Worm (Caenorhabditis elegans) whole organism, L1 larva: ENCODE data around the gene C25F9.8.
A peak's percentile ranks its signal among the peaks of the same experiment; 100 is the strongest.

ENCODE experiments used
- C04F5.9 ChIP-seq: sonication (generic microtip); optimal IDR thresholded peaks from 2 replicates; lab custom pipeline; 2016; ENCODE audit warnings: missing genetic modification characterization, missing compliant biosample characterization
- C16A3.4 ChIP-seq: fragments of 150-350 bp; optimal IDR thresholded peaks from 2 replicates; lab custom pipeline; 2014; ENCODE audit warnings: missing biosample characterization, missing genetic modification characterization
- C34B4.2 ChIP-seq: sonication (generic microtip); optimal IDR thresholded peaks from 2 replicates; lab custom pipeline; 2017; ENCODE audit warnings: mild to moderate bottlenecking, missing genetic modification characterization, missing compliant biosample characterization
- F16B12.6 ChIP-seq: fragments of 150-350 bp; optimal IDR thresholded peaks from 2 replicates; lab custom pipeline; 2014; ENCODE audit warnings: missing biosample characterization, missing genetic modification characterization
- aha-1 ChIP-seq: fragments of 150-350 bp; optimal IDR thresholded peaks from 2 replicates; lab custom pipeline; 2014; ENCODE audit warnings: missing biosample characterization, missing genetic modification characterization
- blmp-1 ChIP-seq: fragments of 150-350 bp; optimal IDR thresholded peaks from 2 replicates; lab custom pipeline; 2014; ENCODE audit warnings: missing biosample characterization, missing genetic modification characterization
- ceh-82 ChIP-seq, 3 experiments: fragments of 150-350 bp in 1 of 3; sonication (generic microtip) in 2 of 3; optimal IDR thresholded peaks; 2 replicates each; lab custom pipeline; 2014 to 2017; ENCODE audit warnings: missing biosample characterization in 3 of 3, missing genetic modification characterization in 3 of 3
- ceh-88 ChIP-seq: fragments of 200-800 bp; sonication (Bioruptor generic); IDR thresholded peaks from 2 replicates; pipeline ENCODE4 v1.3.6; 2022; ENCODE audit warnings: missing genetic modification characterization, missing compliant biosample characterization
- ceh-90 ChIP-seq: sonication (generic microtip); optimal IDR thresholded peaks from 2 replicates; lab custom pipeline; 2016; ENCODE audit warnings: missing genetic modification characterization, missing compliant biosample characterization
- ces-1 ChIP-seq: fragments of 150-350 bp; optimal IDR thresholded peaks from 2 replicates; lab custom pipeline; 2014; ENCODE audit warnings: missing biosample characterization, missing genetic modification reagents, missing genetic modification characterization
- dsc-1 ChIP-seq: sonication (generic microtip); optimal IDR thresholded peaks from 2 replicates; lab custom pipeline; 2016; ENCODE audit warnings: mild to moderate bottlenecking, missing genetic modification characterization, missing compliant biosample characterization
- efl-1 ChIP-seq, 4 experiments: fragments of 150-350 bp; optimal IDR thresholded peaks in 3 of 4; peaks in 1 of 4; 1 replicate in 1 of 4; 2 replicates in 3 of 4; lab custom pipeline; 2014; ENCODE audit warnings: missing biosample characterization in 2 of 4, missing genetic modification characterization in 2 of 4, missing genetic modification reagents in 2 of 4
- efl-3 ChIP-seq: fragments of 200-800 bp; sonication (Bioruptor generic); optimal IDR thresholded peaks from 2 replicates; lab custom pipeline; 2018; ENCODE audit warnings: mild to moderate bottlenecking, missing genetic modification characterization, missing compliant biosample characterization
- egl-13 ChIP-seq: sonication (generic microtip); optimal IDR thresholded peaks from 2 replicates; lab custom pipeline; 2016; ENCODE audit warnings: missing genotype, missing genetic modification reagents, missing genetic modification characterization, missing compliant biosample characterization
- egl-27 ChIP-seq, 2 experiments: fragments of 150-350 bp in 1 of 2; sonication (generic microtip); optimal IDR thresholded peaks; 3 replicates each; lab custom pipeline; 2017 to 2018; ENCODE audit warnings: missing biosample characterization in 2 of 2, missing genetic modification characterization in 2 of 2, missing genetic modification reagents in 2 of 2
- elt-2 ChIP-seq: sonication (generic microtip); optimal IDR thresholded peaks from 2 replicates; lab custom pipeline; 2016; ENCODE audit warnings: missing genetic modification characterization, mild to moderate bottlenecking, inconsistent platforms, missing compliant biosample characterization, missing genetic modification reagents
- ets-5 ChIP-seq: fragments of 200-800 bp; sonication (Bioruptor generic); IDR thresholded peaks from 2 replicates; pipeline ENCODE4 v1.3.6; 2022; ENCODE audit warnings: missing genetic modification characterization, missing compliant biosample characterization
- fkh-10 ChIP-seq: sonication (generic microtip); optimal IDR thresholded peaks from 2 replicates; lab custom pipeline; 2017; ENCODE audit warnings: missing biosample characterization, missing genetic modification reagents, missing genetic modification characterization
- fkh-4 ChIP-seq: sonication (generic microtip); optimal IDR thresholded peaks from 2 replicates; lab custom pipeline; 2016; ENCODE audit warnings: missing compliant biosample characterization, missing genetic modification characterization, borderline replicate concordance
- fkh-8 ChIP-seq: sonication (generic microtip); optimal IDR thresholded peaks from 2 replicates; lab custom pipeline; 2016; ENCODE audit warnings: mild to moderate bottlenecking, missing genetic modification characterization, missing compliant biosample characterization
- hlh-17 ChIP-seq: fragments of 200-800 bp; sonication (Bioruptor generic); optimal IDR thresholded peaks from 2 replicates; lab custom pipeline; 2018; ENCODE audit warnings: missing genetic modification characterization, mild to moderate bottlenecking, missing compliant biosample characterization, moderate library complexity, borderline replicate concordance
- hlh-4 ChIP-seq: sonication (generic microtip); optimal IDR thresholded peaks from 2 replicates; lab custom pipeline; 2016; ENCODE audit warnings: mild to moderate bottlenecking, missing genetic modification characterization, missing compliant biosample characterization
- irx-1 ChIP-seq: sonication (generic microtip); optimal IDR thresholded peaks from 2 replicates; lab custom pipeline; 2016; ENCODE audit warnings: missing genetic modification characterization, missing compliant biosample characterization
- lin-14 ChIP-seq: fragments of 200-800 bp; sonication (Bioruptor generic); optimal IDR thresholded peaks from 2 replicates; lab custom pipeline; 2018; ENCODE audit warnings: mild to moderate bottlenecking, missing genetic modification characterization, moderate library complexity, missing compliant biosample characterization
- lin-15B ChIP-seq: fragments of 150-350 bp; sonication (generic microtip); optimal IDR thresholded peaks from 3 replicates; lab custom pipeline; 2014; ENCODE audit warnings: missing biosample characterization, missing genetic modification characterization
- lin-35 ChIP-seq, 2 experiments: fragments of 150-350 bp; optimal IDR thresholded peaks; 2 replicates each; lab custom pipeline; 2014; ENCODE audit warnings: missing biosample characterization in 2 of 2, missing genetic modification characterization in 2 of 2, missing genetic modification reagents in 2 of 2
- lin-39 ChIP-seq: fragments of 150-350 bp; optimal IDR thresholded peaks from 2 replicates; lab custom pipeline; 2014; ENCODE audit warnings: missing biosample characterization, missing genetic modification reagents, missing genetic modification characterization
- lir-3 ChIP-seq: sonication (generic microtip); optimal IDR thresholded peaks from 2 replicates; lab custom pipeline; 2016; ENCODE audit warnings: mild to moderate bottlenecking, missing genetic modification characterization, moderate library complexity, missing compliant biosample characterization; ENCODE audit not compliant: poor library complexity
- lsy-2 ChIP-seq, 2 experiments: fragments of 150-350 bp; optimal IDR thresholded peaks; 2 replicates each; lab custom pipeline; 2014; ENCODE audit warnings: missing biosample characterization in 2 of 2, missing genetic modification characterization in 2 of 2
- mab-9 ChIP-seq: fragments of 200-800 bp; sonication (Bioruptor generic); IDR thresholded peaks from 2 replicates; pipeline ENCODE4 v1.3.6; 2022; ENCODE audit warnings: missing genetic modification reagents, missing genetic modification characterization, missing compliant biosample characterization
- mdl-1 ChIP-seq, 2 experiments: fragments of 150-350 bp; optimal IDR thresholded peaks; 2 replicates each; lab custom pipeline; 2014 to 2017; ENCODE audit warnings: missing biosample characterization in 2 of 2, missing genetic modification characterization in 2 of 2, inconsistent platforms in 1 of 2
- mep-1 ChIP-seq: fragments of 150-350 bp; optimal IDR thresholded peaks from 2 replicates; lab custom pipeline; 2014; ENCODE audit warnings: missing biosample characterization, missing genetic modification characterization
- nhr-11 ChIP-seq: fragments of 150-350 bp; optimal IDR thresholded peaks from 2 replicates; lab custom pipeline; 2014; ENCODE audit warnings: missing biosample characterization, missing genetic modification characterization
- nhr-12 ChIP-seq: sonication (generic microtip); optimal IDR thresholded peaks from 2 replicates; lab custom pipeline; 2017; ENCODE audit warnings: missing biosample characterization, missing genetic modification characterization
- nhr-19 ChIP-seq: fragments of 200-800 bp; sonication (Bioruptor generic); conservative IDR thresholded peaks from 2 replicates; pipeline ENCODE4 v1.3.6; 2022; ENCODE audit warnings: missing genetic modification characterization, missing compliant biosample characterization
- nhr-20 ChIP-seq: sonication (generic microtip); optimal IDR thresholded peaks from 2 replicates; lab custom pipeline; 2016; ENCODE audit warnings: mild to moderate bottlenecking, missing genetic modification characterization, missing compliant biosample characterization
- nhr-237 ChIP-seq: fragments of 150-350 bp; optimal IDR thresholded peaks from 2 replicates; lab custom pipeline; 2014; ENCODE audit warnings: missing biosample characterization, missing genetic modification characterization
- nhr-47 ChIP-seq: sonication (generic microtip); optimal IDR thresholded peaks from 2 replicates; lab custom pipeline; 2016; ENCODE audit warnings: mild to moderate bottlenecking, missing genetic modification characterization, moderate library complexity, missing compliant biosample characterization
- nhr-71 ChIP-seq: sonication (generic microtip); optimal IDR thresholded peaks from 2 replicates; lab custom pipeline; 2016; ENCODE audit warnings: mild to moderate bottlenecking, missing genetic modification characterization, moderate library complexity, missing compliant biosample characterization
- nhr-76 ChIP-seq: sonication (generic microtip); optimal IDR thresholded peaks from 2 replicates; lab custom pipeline; 2017; ENCODE audit warnings: missing biosample characterization, missing genetic modification characterization
- nhr-84 ChIP-seq: sonication (generic microtip); optimal IDR thresholded peaks from 2 replicates; lab custom pipeline; 2017; ENCODE audit warnings: missing biosample characterization, missing genetic modification characterization
- nhr-85 ChIP-seq: sonication (generic microtip); peaks from one replicate; lab custom pipeline; 2016; ENCODE audit warnings: missing genetic modification characterization, inconsistent platforms, missing compliant biosample characterization
- nhr-90 ChIP-seq: sonication (generic microtip); optimal IDR thresholded peaks from 2 replicates; lab custom pipeline; 2016; ENCODE audit warnings: mild to moderate bottlenecking, missing genetic modification characterization, missing compliant biosample characterization; ENCODE audit not compliant: poor library complexity
- pag-3 ChIP-seq: sonication (generic microtip); optimal IDR thresholded peaks from 2 replicates; lab custom pipeline; 2017; ENCODE audit warnings: missing genetic modification characterization, mild to moderate bottlenecking, missing compliant biosample characterization, antibody characterized with exemption, borderline replicate concordance; ENCODE audit not compliant: insufficient read depth
- pqm-1 ChIP-seq: sonication (generic microtip); optimal IDR thresholded peaks from 3 replicates; lab custom pipeline; 2017; ENCODE audit warnings: missing biosample characterization, missing genetic modification characterization
- skn-1 ChIP-seq: fragments of 150-350 bp; optimal IDR thresholded peaks from 2 replicates; lab custom pipeline; 2014; ENCODE audit warnings: missing biosample characterization, missing genetic modification characterization
- snu-23 ChIP-seq: sonication (generic microtip); optimal IDR thresholded peaks from 2 replicates; lab custom pipeline; 2016; ENCODE audit warnings: missing genetic modification characterization, missing compliant biosample characterization
- sup-37 ChIP-seq: fragments of 200-800 bp; sonication (Bioruptor generic); optimal IDR thresholded peaks from 2 replicates; lab custom pipeline; 2018; ENCODE audit warnings: mild to moderate bottlenecking, missing genetic modification characterization, missing compliant biosample characterization
- swsn-7 ChIP-seq: sonication (generic microtip); optimal IDR thresholded peaks from 2 replicates; lab custom pipeline; 2016; ENCODE audit warnings: missing genetic modification characterization, missing compliant biosample characterization
- unc-62 ChIP-seq: fragments of 150-350 bp; optimal IDR thresholded peaks from 2 replicates; lab custom pipeline; 2014; ENCODE audit warnings: missing biosample characterization, missing genetic modification reagents, missing genetic modification characterization
- vab-15 ChIP-seq: sonication (generic microtip); optimal IDR thresholded peaks from 2 replicates; lab custom pipeline; 2017; ENCODE audit warnings: missing genotype, mild to moderate bottlenecking, missing genetic modification characterization, missing compliant biosample characterization
- ztf-11 ChIP-seq, 2 experiments: sonication (generic microtip); optimal IDR thresholded peaks; 2 replicates each; lab custom pipeline; 2016 to 2017; ENCODE audit warnings: missing genetic modification characterization in 2 of 2, missing biosample characterization in 1 of 2, missing compliant biosample characterization in 1 of 2
- ztf-4 ChIP-seq: fragments of 150-350 bp; optimal IDR thresholded peaks from 2 replicates; lab custom pipeline; 2014; ENCODE audit warnings: missing biosample characterization, missing genetic modification characterization

Gene C25F9.8

DNA sequence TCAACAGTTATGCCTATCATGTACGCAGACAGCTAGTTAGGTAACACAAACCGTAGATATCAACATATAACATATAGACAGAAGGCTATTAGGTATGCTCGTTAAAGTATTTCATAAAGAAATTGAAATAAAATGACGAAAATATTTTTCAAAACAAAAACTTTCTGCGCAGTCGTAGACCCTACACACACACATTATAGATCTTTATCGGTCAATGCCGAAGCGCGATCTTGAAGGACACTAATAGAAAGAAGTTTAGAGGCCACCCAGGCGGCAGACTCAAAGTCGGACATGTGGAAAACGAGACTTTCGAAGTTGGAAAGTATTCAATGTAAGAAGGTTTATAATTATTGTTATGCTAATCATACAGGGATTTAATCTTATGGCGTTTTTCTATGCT is 34.1 kb downstream of the C25F9.8 start:
- TF ChIP-seq ces-1: no peak
- no peak for TF ChIP-seq C04F5.9 (tag; lab: Kevin White, UChicago)
- no peak for TF ChIP-seq mab-9 (GFP tag; lab: Robert Waterston, UW)
- no peak for TF ChIP-seq irx-1 (tag; lab: Kevin White, UChicago)
- TF ChIP-seq egl-13 (tag; lab: Kevin White, UChicago): no peak
- TF ChIP-seq hlh-17 (GFP tag; lab: Kevin White, UChicago): no peak
- TF ChIP-seq F16B12.6 (tag; lab: Kevin White, UChicago): no peak
- no peak for TF ChIP-seq ets-5
- no peak for TF ChIP-seq mep-1 (tag; lab: Kevin White, UChicago)
- no peak for TF ChIP-seq dsc-1 (tag; lab: Kevin White, UChicago)
- no peak for TF ChIP-seq nhr-76 (tag; lab: Kevin White, UChicago)
- no peak for TF ChIP-seq swsn-7 (tag; lab: Kevin White, UChicago)
- peak; percentile 17 for TF ChIP-seq sup-37 (GFP tag; lab: Kevin White, UChicago)
- TF ChIP-seq nhr-90: peak; percentile 28
- no peak for TF ChIP-seq fkh-10
- TF ChIP-seq nhr-20 (tag; lab: Kevin White, UChicago): peak; percentile 74
- peak; percentile 76 for TF ChIP-seq nhr-85 (tag; lab: Kevin White, UChicago)
- TF ChIP-seq fkh-4 (tag; lab: Kevin White, UChicago): no peak
- no peak for TF ChIP-seq unc-62 (GFP tag; lab: Kevin White, UChicago)
- no peak for TF ChIP-seq lin-35 (GFP tag; optimal IDR thresholded peaks at IDR 0.05; lab: Kevin White, UChicago)
- TF ChIP-seq fkh-8 (tag; lab: Kevin White, UChicago): no peak
- no peak for TF ChIP-seq lin-15B (tag; lab: Kevin White, UChicago)
- no peak for TF ChIP-seq ceh-82 (tag; optimal IDR thresholded peaks at IDR 0.05; lab: Kevin White, UChicago)
- TF ChIP-seq blmp-1 (tag; lab: Kevin White, UChicago): peak; percentile 57
- TF ChIP-seq C34B4.2 (tag; lab: Kevin White, UChicago): no peak
- no peak for TF ChIP-seq C16A3.4 (tag; lab: Kevin White, UChicago)
- no peak for TF ChIP-seq efl-1 (optimal IDR thresholded peaks at IDR 0.05; lab: Kevin White, UChicago)
- no peak for TF ChIP-seq efl-1 (GFP tag; optimal IDR thresholded peaks at IDR 0.05 in 1 of 2; lab: Kevin White, UChicago)
- TF ChIP-seq ceh-88: no peak
- no peak for TF ChIP-seq efl-3 (GFP tag; lab: Kevin White, UChicago)
- no peak for TF ChIP-seq aha-1 (tag; lab: Kevin White, UChicago)
- no peak for TF ChIP-seq ztf-11 (tag; optimal IDR thresholded peaks at IDR 0.05; lab: Kevin White, UChicago)
- TF ChIP-seq egl-27 (tag; optimal IDR thresholded peaks at IDR 0.05; lab: Kevin White, UChicago): no peak
- no peak for TF ChIP-seq vab-15 (tag; lab: Kevin White, UChicago)
- TF ChIP-seq pqm-1 (tag; lab: Kevin White, UChicago): no peak
- TF ChIP-seq nhr-11 (tag; lab: Kevin White, UChicago): no peak
- no peak for TF ChIP-seq elt-2 (tag; lab: Kevin White, UChicago)
- peak; percentile 73 for TF ChIP-seq lin-14
- no peak for TF ChIP-seq lir-3 (tag; lab: Kevin White, UChicago)
- TF ChIP-seq nhr-19: no peak
- no peak for TF ChIP-seq skn-1 (tag; lab: Kevin White, UChicago)
- peak; percentile 54 for TF ChIP-seq nhr-71
- no peak for TF ChIP-seq ceh-90
- TF ChIP-seq pag-3 (tag; lab: Kevin White, UChicago): no peak
- TF ChIP-seq hlh-4 (tag; lab: Kevin White, UChicago): no peak
- TF ChIP-seq nhr-47 (tag; lab: Kevin White, UChicago): peak; percentile 17
- no peak for TF ChIP-seq nhr-84 (tag; lab: Kevin White, UChicago)
- TF ChIP-seq ztf-4 (tag; lab: Kevin White, UChicago): no peak
- TF ChIP-seq snu-23 (GFP tag; lab: Kevin White, UChicago): peak; percentile 56
- TF ChIP-seq nhr-12 (tag; lab: Kevin White, UChicago): no peak
- TF ChIP-seq nhr-237: no peak
- TF ChIP-seq lsy-2 (tag; optimal IDR thresholded peaks at IDR 0.05; lab: Kevin White, UChicago): peak in 1 of 2 experiments; percentile 18
- no peak for TF ChIP-seq lin-39 (tag; lab: Kevin White, UChicago)
- no peak for TF ChIP-seq mdl-1 (tag; optimal IDR thresholded peaks at IDR 0.05; lab: Kevin White, UChicago)
